Worm (Caenorhabditis elegans) whole organism, mixed stage, embryonic: ENCODE results near the gene dgn-1.

Experiments
- blmp-1 ChIP-seq: fragments of 150-350 bp; optimal IDR thresholded peaks from 2 replicates; lab custom pipeline; 2014; ENCODE audit warnings: missing biosample characterization, missing genetic modification characterization
- cnd-1 ChIP-seq: fragments of 200-800 bp; sonication (Bioruptor generic); optimal IDR thresholded peaks from 2 replicates; lab custom pipeline; 2018; ENCODE audit warnings: mild to moderate bottlenecking, missing genetic modification characterization, missing compliant biosample characterization
- elt-3 ChIP-seq: fragments of 150-350 bp; optimal IDR thresholded peaks from 2 replicates; lab custom pipeline; 2014; ENCODE audit warnings: missing biosample characterization, missing genetic modification characterization
- ham-2 ChIP-seq: fragments of 200-800 bp; sonication (Bioruptor generic); optimal IDR thresholded peaks from 2 replicates; lab custom pipeline; 2018; ENCODE audit warnings: mild to moderate bottlenecking, missing genetic modification characterization, missing compliant biosample characterization
- lin-32 ChIP-seq: fragments of 200-800 bp; sonication (Bioruptor generic); optimal IDR thresholded peaks from 2 replicates; lab custom pipeline; 2018; ENCODE audit warnings: mild to moderate bottlenecking, missing genetic modification characterization, missing compliant biosample characterization
- nhr-237 ChIP-seq: fragments of 150-350 bp; optimal IDR thresholded peaks from 2 replicates; lab custom pipeline; 2014; ENCODE audit warnings: missing biosample characterization, missing genetic modification characterization
- nhr-76 ChIP-seq: sonication (generic microtip); optimal IDR thresholded peaks from 2 replicates; lab custom pipeline; 2017; ENCODE audit warnings: missing biosample characterization, missing genetic modification characterization
- pha-4 ChIP-seq: fragments of 150-350 bp; optimal IDR thresholded peaks from 2 replicates; lab custom pipeline; 2018; ENCODE audit warnings: missing biosample characterization, missing genetic modification reagents, missing genetic modification characterization
- snpc-4 ChIP-seq: fragments of 150-350 bp; optimal IDR thresholded peaks from 2 replicates; lab custom pipeline; 2014; ENCODE audit warnings: missing biosample characterization, missing genetic modification characterization
- sptf-1 ChIP-seq: sonication (generic microtip); optimal IDR thresholded peaks from 2 replicates; lab custom pipeline; 2017; ENCODE audit warnings: mild to moderate bottlenecking, missing genetic modification characterization, moderate library complexity, missing compliant biosample characterization
- unc-39 ChIP-seq: fragments of 150-350 bp; optimal IDR thresholded peaks from 2 replicates; lab custom pipeline; 2014; ENCODE audit warnings: missing biosample characterization, missing genetic modification characterization

DNA sequence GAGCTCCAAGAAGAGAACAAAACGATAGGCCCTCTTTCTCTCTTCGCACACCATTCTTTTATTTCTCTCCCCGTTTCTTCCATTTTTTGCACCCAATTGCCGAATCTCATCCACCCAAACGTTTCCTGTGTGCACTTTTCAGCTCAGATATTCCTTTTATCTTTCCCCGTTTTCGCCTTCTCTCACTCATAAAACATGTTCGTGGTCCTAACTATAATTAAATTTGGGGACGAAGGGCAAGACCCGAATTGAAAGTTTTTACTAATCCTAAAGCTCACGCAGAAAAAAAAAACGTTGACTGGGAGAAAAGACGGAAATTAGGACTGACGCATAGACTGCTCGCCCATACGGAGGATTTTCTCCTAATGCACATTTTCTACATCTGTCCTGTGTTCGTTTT is 36.7 kb upstream of the dgn-1 start:
- no peak for TF ChIP-seq elt-3
- TF ChIP-seq blmp-1 (tag; lab: Kevin White, UChicago): no peak
- no peak for TF ChIP-seq nhr-237 (tag; lab: Kevin White, UChicago)
- TF ChIP-seq snpc-4 (tag; lab: Kevin White, UChicago): no peak
- TF ChIP-seq cnd-1 (tag; lab: Kevin White, UChicago): no peak
- no peak for TF ChIP-seq ham-2 (GFP tag; lab: Kevin White, UChicago)
- no peak for TF ChIP-seq unc-39
- TF ChIP-seq lin-32 (GFP tag; lab: Kevin White, UChicago): no peak
- no peak for TF ChIP-seq sptf-1 (tag; lab: Kevin White, UChicago)
- no peak for TF ChIP-seq nhr-76 (tag; lab: Kevin White, UChicago)
- TF ChIP-seq pha-4 (tag; lab: Kevin White, UChicago): no peak
